Worm (Caenorhabditis elegans) whole organism, mixed stage, embryonic: ENCODE data around the gene cutl-2.

Experiments used
- M03D4.4 ChIP-seq: sonication (generic microtip); optimal IDR thresholded peaks from 2 replicates; lab custom pipeline; 2017; ENCODE audit warnings: mild to moderate bottlenecking, missing genetic modification characterization, missing compliant biosample characterization
- bed-3 ChIP-seq: fragments of 200-800 bp; sonication (Bioruptor generic); optimal IDR thresholded peaks from 3 replicates; lab custom pipeline; 2018; ENCODE audit warnings: mild to moderate bottlenecking, missing genetic modification characterization, moderate library complexity, missing compliant biosample characterization
- blmp-1 ChIP-seq: fragments of 150-350 bp; optimal IDR thresholded peaks from 2 replicates; lab custom pipeline; 2014; ENCODE audit warnings: missing biosample characterization, missing genetic modification characterization
- ceh-83 ChIP-seq: fragments of 200-800 bp; sonication (Bioruptor generic); optimal IDR thresholded peaks from 2 replicates; lab custom pipeline; 2018; ENCODE audit warnings: mild to moderate bottlenecking, missing genetic modification characterization, missing compliant biosample characterization
- ces-1 ChIP-seq: fragments of 150-350 bp; optimal IDR thresholded peaks from 2 replicates; lab custom pipeline; 2014; ENCODE audit warnings: missing biosample characterization, missing genetic modification reagents, missing genetic modification characterization
- cnd-1 ChIP-seq: fragments of 200-800 bp; sonication (Bioruptor generic); optimal IDR thresholded peaks from 2 replicates; lab custom pipeline; 2018; ENCODE audit warnings: mild to moderate bottlenecking, missing genetic modification characterization, missing compliant biosample characterization
- drap-1 ChIP-seq: fragments of 200-800 bp; sonication (Bioruptor generic); optimal IDR thresholded peaks from 3 replicates; lab custom pipeline; 2018; ENCODE audit warnings: mild to moderate bottlenecking, missing genetic modification characterization, missing compliant biosample characterization
- elt-1 ChIP-seq: sonication (generic microtip); optimal IDR thresholded peaks from 2 replicates; lab custom pipeline; 2017; ENCODE audit warnings: missing genetic modification characterization, mild to moderate bottlenecking, missing compliant biosample characterization, antibody characterized with exemption, moderate library complexity, borderline replicate concordance; ENCODE audit not compliant: insufficient read depth
- elt-3 ChIP-seq: fragments of 150-350 bp; optimal IDR thresholded peaks from 2 replicates; lab custom pipeline; 2014; ENCODE audit warnings: missing biosample characterization, missing genetic modification characterization
- flh-1 ChIP-seq: fragments of 200-800 bp; sonication (Bioruptor generic); optimal IDR thresholded peaks from 2 replicates; lab custom pipeline; 2018; ENCODE audit warnings: mild to moderate bottlenecking, missing genetic modification characterization, moderate library complexity, missing compliant biosample characterization
- ham-2 ChIP-seq: fragments of 200-800 bp; sonication (Bioruptor generic); optimal IDR thresholded peaks from 2 replicates; lab custom pipeline; 2018; ENCODE audit warnings: mild to moderate bottlenecking, missing genetic modification characterization, missing compliant biosample characterization
- hlh-1 ChIP-seq: fragments of 150-350 bp; optimal IDR thresholded peaks from 2 replicates; lab custom pipeline; 2014; ENCODE audit warnings: missing biosample characterization, missing genetic modification reagents, missing genetic modification characterization
- lin-13 ChIP-seq: fragments of 150-350 bp; optimal IDR thresholded peaks from 2 replicates; lab custom pipeline; 2014; ENCODE audit warnings: missing biosample characterization, missing genetic modification characterization
- lin-32 ChIP-seq: fragments of 200-800 bp; sonication (Bioruptor generic); optimal IDR thresholded peaks from 2 replicates; lab custom pipeline; 2018; ENCODE audit warnings: mild to moderate bottlenecking, missing genetic modification characterization, missing compliant biosample characterization
- lsy-2 ChIP-seq: fragments of 150-350 bp; optimal IDR thresholded peaks from 2 replicates; lab custom pipeline; 2014; ENCODE audit warnings: missing biosample characterization, missing genetic modification characterization
- mab-5 ChIP-seq: fragments of 150-350 bp; optimal IDR thresholded peaks from 2 replicates; lab custom pipeline; 2014; ENCODE audit warnings: missing biosample characterization, missing genetic modification characterization
- mep-1 ChIP-seq: fragments of 150-350 bp; optimal IDR thresholded peaks from 2 replicates; lab custom pipeline; 2017; ENCODE audit warnings: missing biosample characterization, missing genetic modification reagents, missing genetic modification characterization, inconsistent platforms
- mls-2 ChIP-seq: sonication (generic microtip); optimal IDR thresholded peaks from 2 replicates; lab custom pipeline; 2016; ENCODE audit warnings: mild to moderate bottlenecking, missing genetic modification characterization, moderate library complexity, missing compliant biosample characterization
- nhr-12 ChIP-seq: fragments of 150-350 bp; optimal IDR thresholded peaks from 2 replicates; lab custom pipeline; 2014; ENCODE audit warnings: missing biosample characterization, missing genetic modification characterization
- nhr-2 ChIP-seq: fragments of 150-350 bp; optimal IDR thresholded peaks from 2 replicates; lab custom pipeline; 2014; ENCODE audit warnings: missing biosample characterization, missing genetic modification characterization
- nhr-28 ChIP-seq: fragments of 150-350 bp; optimal IDR thresholded peaks from 2 replicates; lab custom pipeline; 2014; ENCODE audit warnings: missing biosample characterization, missing genetic modification characterization
- pha-4 ChIP-seq: fragments of 150-350 bp; optimal IDR thresholded peaks from 2 replicates; lab custom pipeline; 2018; ENCODE audit warnings: missing biosample characterization, missing genetic modification reagents, missing genetic modification characterization
- sem-2 ChIP-seq: fragments of 200-800 bp; sonication (Bioruptor generic); optimal IDR thresholded peaks from 2 replicates; lab custom pipeline; 2018; ENCODE audit warnings: mild to moderate bottlenecking, missing genetic modification characterization, missing compliant biosample characterization
- snpc-4 ChIP-seq: fragments of 150-350 bp; optimal IDR thresholded peaks from 2 replicates; lab custom pipeline; 2014; ENCODE audit warnings: missing biosample characterization, missing genetic modification characterization
- sptf-1 ChIP-seq: sonication (generic microtip); optimal IDR thresholded peaks from 2 replicates; lab custom pipeline; 2017; ENCODE audit warnings: mild to moderate bottlenecking, missing genetic modification characterization, moderate library complexity, missing compliant biosample characterization
- tbx-8 ChIP-seq: fragments of 200-800 bp; sonication (Bioruptor generic); optimal IDR thresholded peaks from 2 replicates; lab custom pipeline; 2018; ENCODE audit warnings: mild to moderate bottlenecking, missing genetic modification characterization, moderate library complexity, missing compliant biosample characterization
- unc-120 ChIP-seq: sonication (generic microtip); optimal IDR thresholded peaks from 2 replicates; lab custom pipeline; 2017; ENCODE audit warnings: missing genetic modification characterization, missing compliant biosample characterization; ENCODE audit not compliant: poor library complexity, severe bottlenecking
- unc-39 ChIP-seq: fragments of 150-350 bp; optimal IDR thresholded peaks from 2 replicates; lab custom pipeline; 2014; ENCODE audit warnings: missing biosample characterization, missing genetic modification characterization
- unc-62 ChIP-seq: fragments of 150-350 bp; optimal IDR thresholded peaks from 2 replicates; lab custom pipeline; 2014; ENCODE audit warnings: missing biosample characterization, missing genetic modification reagents, missing genetic modification characterization
- ztf-11 ChIP-seq: fragments of 150-350 bp; optimal IDR thresholded peaks from 2 replicates; lab custom pipeline; 2014; ENCODE audit warnings: missing biosample characterization, missing genetic modification characterization

The cutl-2 gene

ce11 chrII:9703601-9704000, 20.9 kb downstream of the cutl-2 start, which contains the start of gene mop-25.2:
Gene mop-25.2, minus strand, starts transcription at chrII:9703701.
- no peak for TF ChIP-seq tbx-8 (GFP tag; lab: Kevin White, UChicago)
- TF ChIP-seq cnd-1, result no peak
- no peak for TF ChIP-seq elt-3 (tag; lab: Kevin White, UChicago)
- no peak for TF ChIP-seq unc-120 (tag; lab: Kevin White, UChicago)
- TF ChIP-seq blmp-1, result no peak
- TF ChIP-seq mab-5 (tag; lab: Kevin White, UChicago), result no peak
- TF ChIP-seq nhr-12 (tag; lab: Kevin White, UChicago), result no peak
- no peak for TF ChIP-seq M03D4.4 (tag; lab: Kevin White, UChicago)
- TF ChIP-seq snpc-4 (tag; lab: Kevin White, UChicago), result no peak
- no peak for TF ChIP-seq lin-32 (GFP tag; lab: Kevin White, UChicago)
- TF ChIP-seq unc-39 (tag; lab: Kevin White, UChicago), result no peak
- no peak for TF ChIP-seq ham-2 (GFP tag; lab: Kevin White, UChicago)
- no peak for TF ChIP-seq elt-1 (tag; lab: Kevin White, UChicago)
- TF ChIP-seq nhr-2 (tag; lab: Kevin White, UChicago), result no peak
- no peak for TF ChIP-seq drap-1
- TF ChIP-seq bed-3 (GFP tag; lab: Kevin White, UChicago), result no peak
- TF ChIP-seq unc-62, result no peak

DNA sequence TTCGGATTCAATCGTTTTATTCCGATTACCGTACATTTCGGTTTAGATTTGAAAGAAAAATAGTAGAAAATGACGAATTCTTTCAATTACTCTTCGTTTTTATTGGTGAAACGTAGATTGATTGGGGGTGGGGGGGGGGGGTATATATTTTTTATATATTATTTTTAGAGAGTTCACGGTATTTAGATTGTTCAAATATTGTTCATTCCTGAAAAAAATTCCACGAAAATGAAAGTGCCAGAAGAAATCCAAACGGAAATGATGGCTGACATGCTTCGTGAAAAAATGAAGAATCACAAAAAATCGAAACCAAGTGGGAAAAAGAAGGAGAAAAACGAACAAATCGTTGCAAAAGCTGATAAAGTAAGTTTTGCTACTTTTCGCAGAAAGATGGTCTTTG, 24.1 kb downstream of the cutl-2 start, which contains the start of the genes Y53C12A.8 and Y53C12A.7:
TSS of gene Y53C12A.8 (minus strand) at position 101 of the 400 bp plus-strand sequence.
TSS of gene Y53C12A.7 (plus strand) at position 181 of the 400 bp plus-strand sequence.
- TF ChIP-seq ces-1 (GFP tag; lab: Kevin White, UChicago) (no peak), lin-32 (GFP tag; lab: Kevin White, UChicago) (no peak), sptf-1 (tag; lab: Kevin White, UChicago) (no peak), nhr-2 (tag; lab: Kevin White, UChicago) (no peak), lin-13 (no peak), M03D4.4 (tag; lab: Kevin White, UChicago) (no peak), drap-1 (no peak), mls-2 (tag; lab: Kevin White, UChicago) (no peak), elt-1 (tag; lab: Kevin White, UChicago) (no peak), blmp-1 (no peak), lsy-2 (tag; lab: Kevin White, UChicago) (no peak), mep-1 (tag; lab: Kevin White, UChicago) (no peak), sem-2 (GFP tag; lab: Kevin White, UChicago) (no peak), pha-4 (tag; lab: Kevin White, UChicago) (no peak), nhr-12 (tag; lab: Kevin White, UChicago) (no peak), flh-1 (GFP tag; lab: Kevin White, UChicago) (no peak)

DNA sequence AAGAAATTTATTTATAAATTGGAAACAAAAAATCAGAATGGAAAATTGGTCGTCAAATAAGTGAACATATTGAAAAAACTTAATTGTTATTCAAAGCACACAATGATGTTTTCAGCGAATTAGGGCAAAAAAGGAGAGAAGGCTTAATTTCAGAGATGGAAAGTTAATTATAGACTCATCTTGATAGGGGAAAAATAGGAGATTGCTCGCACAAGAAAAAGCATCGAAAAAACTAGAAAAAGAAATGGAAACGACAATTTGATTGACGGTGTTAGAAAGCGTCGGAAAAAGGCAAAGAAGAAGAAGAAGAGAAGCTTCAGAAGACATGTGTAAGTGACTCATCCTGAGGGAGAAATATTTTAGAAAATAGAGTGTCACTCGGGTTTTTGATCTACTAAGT, 28.5 kb downstream of the cutl-2 start:
- TF ChIP-seq ces-1 (GFP tag; lab: Kevin White, UChicago) (peak; percentile 17), elt-1 (tag; lab: Kevin White, UChicago) (no peak)
- TF ChIP-seq, all 35 proteins: peak for 1

DNA sequence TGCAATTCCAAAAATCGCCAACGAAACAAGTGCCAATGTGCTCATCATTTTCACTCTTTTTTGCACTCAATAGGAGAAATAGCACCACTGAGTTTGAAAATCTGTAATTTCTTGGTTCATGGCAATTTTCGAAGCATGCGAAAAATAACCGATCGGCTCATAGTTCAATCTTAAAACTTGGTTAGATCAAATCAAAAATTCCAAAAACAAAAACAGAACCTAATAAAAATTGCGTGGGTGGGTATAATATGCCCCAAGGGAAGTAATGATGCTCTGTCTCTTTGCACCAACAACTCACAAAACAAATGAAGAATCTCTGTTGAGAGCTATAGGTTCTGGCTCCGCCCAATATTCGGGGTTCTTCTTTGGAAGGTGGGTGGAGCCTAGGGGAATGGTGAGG, 32.6 kb downstream of the cutl-2 start, which contains the start of gene nlp-11:
TSS of gene nlp-11 (minus strand) at position 101 of the 400 bp plus-strand sequence.
- TF ChIP-seq lsy-2 (tag; lab: Kevin White, UChicago), result no peak
- no peak for TF ChIP-seq nhr-28 (tag; lab: Kevin White, UChicago)
- TF ChIP-seq, all 35 proteins: peak for 0

DNA sequence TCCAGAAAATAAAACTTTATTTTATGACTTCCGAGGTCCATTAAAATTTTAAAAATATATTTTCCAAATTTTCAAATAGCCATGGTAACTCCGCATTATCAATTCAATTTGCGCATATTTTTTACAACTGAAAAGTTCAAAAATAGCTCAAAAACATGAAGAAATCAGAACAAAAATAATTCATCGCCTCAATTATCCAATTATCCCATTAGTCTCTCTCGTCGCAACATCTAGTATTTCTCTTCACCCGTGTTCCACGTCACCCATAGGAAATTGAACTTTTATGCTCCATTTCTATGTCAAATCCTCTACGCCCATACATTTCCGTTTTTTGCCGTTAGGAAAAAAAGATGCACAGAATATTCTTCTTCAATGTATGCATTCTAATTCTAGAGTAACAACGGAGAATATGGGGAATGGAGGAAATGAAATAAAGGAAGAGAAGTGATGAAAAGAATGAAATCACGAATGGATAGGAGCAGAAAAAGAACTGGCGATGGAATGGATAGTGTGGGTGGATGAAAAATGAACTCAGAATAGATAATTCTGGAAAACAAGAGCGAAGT, 34.3 kb downstream of the cutl-2 start:
- TF ChIP-seq ces-1 (GFP tag; lab: Kevin White, UChicago) (peak; percentile 48), ztf-11 (tag; lab: Kevin White, UChicago) (no peak), drap-1 (no peak), ceh-83 (GFP tag; lab: Kevin White, UChicago) (no peak), hlh-1 (no peak), lin-13 (no peak)
